Worm (Caenorhabditis elegans) whole organism, L1 larva: Measurements from ENCODE around the gene srlf-21.

ENCODE experiments used
- C16A3.4 ChIP-seq: fragments of 150-350 bp; optimal IDR thresholded peaks from 2 replicates; lab custom pipeline; 2014; ENCODE audit warnings: missing biosample characterization, missing genetic modification characterization
- C34B4.2 ChIP-seq: sonication (generic microtip); optimal IDR thresholded peaks from 2 replicates; lab custom pipeline; 2017; ENCODE audit warnings: mild to moderate bottlenecking, missing genetic modification characterization, missing compliant biosample characterization
- Y116A8C.19 ChIP-seq: sonication (generic microtip); optimal IDR thresholded peaks from 2 replicates; lab custom pipeline; 2016; ENCODE audit warnings: missing compliant biosample characterization, missing genetic modification characterization, borderline replicate concordance
- aha-1 ChIP-seq: fragments of 150-350 bp; optimal IDR thresholded peaks from 2 replicates; lab custom pipeline; 2014; ENCODE audit warnings: missing biosample characterization, missing genetic modification characterization
- alr-1 ChIP-seq: fragments of 200-800 bp; sonication (Bioruptor generic); optimal IDR thresholded peaks from 2 replicates; lab custom pipeline; 2018; ENCODE audit warnings: borderline replicate concordance, mild to moderate bottlenecking, missing genetic modification characterization, missing compliant biosample characterization
- ama-1 ChIP-seq: fragments of 150-350 bp; optimal IDR thresholded peaks from 2 replicates; lab custom pipeline; 2014
- ceh-82 ChIP-seq, 3 experiments: fragments of 150-350 bp in 1 of 3; sonication (generic microtip) in 2 of 3; optimal IDR thresholded peaks; 2 replicates each; lab custom pipeline; 2014 to 2017; ENCODE audit warnings: missing biosample characterization in 3 of 3, missing genetic modification characterization in 3 of 3
- ceh-90 ChIP-seq: sonication (generic microtip); optimal IDR thresholded peaks from 2 replicates; lab custom pipeline; 2016; ENCODE audit warnings: missing genetic modification characterization, missing compliant biosample characterization
- dpl-1 ChIP-seq, 3 experiments: fragments of 150-350 bp in 2 of 3; sonication (generic microtip) in 1 of 3; optimal IDR thresholded peaks; 2 replicates each; lab custom pipeline; 2014 to 2017; ENCODE audit warnings: missing biosample characterization in 3 of 3, missing genetic modification characterization in 3 of 3, missing genetic modification reagents in 3 of 3
- efl-1 ChIP-seq, 4 experiments: fragments of 150-350 bp; optimal IDR thresholded peaks in 3 of 4; peaks in 1 of 4; 1 replicate in 1 of 4; 2 replicates in 3 of 4; lab custom pipeline; 2014; ENCODE audit warnings: missing biosample characterization in 2 of 4, missing genetic modification characterization in 2 of 4, missing genetic modification reagents in 2 of 4
- elt-2 ChIP-seq: sonication (generic microtip); optimal IDR thresholded peaks from 2 replicates; lab custom pipeline; 2016; ENCODE audit warnings: missing genetic modification characterization, mild to moderate bottlenecking, inconsistent platforms, missing compliant biosample characterization, missing genetic modification reagents
- fkh-4 ChIP-seq: sonication (generic microtip); optimal IDR thresholded peaks from 2 replicates; lab custom pipeline; 2016; ENCODE audit warnings: missing compliant biosample characterization, missing genetic modification characterization, borderline replicate concordance
- hlh-17 ChIP-seq: fragments of 200-800 bp; sonication (Bioruptor generic); optimal IDR thresholded peaks from 2 replicates; lab custom pipeline; 2018; ENCODE audit warnings: missing genetic modification characterization, mild to moderate bottlenecking, missing compliant biosample characterization, moderate library complexity, borderline replicate concordance
- hlh-4 ChIP-seq: sonication (generic microtip); optimal IDR thresholded peaks from 2 replicates; lab custom pipeline; 2016; ENCODE audit warnings: mild to moderate bottlenecking, missing genetic modification characterization, missing compliant biosample characterization
- hpl-2 ChIP-seq: fragments of 150-350 bp; optimal IDR thresholded peaks from 2 replicates; lab custom pipeline; 2014; ENCODE audit warnings: missing biosample characterization, missing genetic modification reagents, missing genetic modification characterization
- isw-1 ChIP-seq: fragments of 200-800 bp; sonication (Bioruptor generic); IDR thresholded peaks from 2 replicates; pipeline ENCODE4 v1.3.6; 2022; ENCODE audit warnings: missing genetic modification characterization, missing compliant biosample characterization
- jun-1 ChIP-seq: fragments of 150-350 bp; optimal IDR thresholded peaks from 2 replicates; lab custom pipeline; 2014; ENCODE audit warnings: missing biosample characterization, missing genetic modification reagents, missing genetic modification characterization
- lin-14 ChIP-seq: fragments of 200-800 bp; sonication (Bioruptor generic); optimal IDR thresholded peaks from 2 replicates; lab custom pipeline; 2018; ENCODE audit warnings: mild to moderate bottlenecking, missing genetic modification characterization, moderate library complexity, missing compliant biosample characterization
- lsy-2 ChIP-seq, 2 experiments: fragments of 150-350 bp; optimal IDR thresholded peaks; 2 replicates each; lab custom pipeline; 2014; ENCODE audit warnings: missing biosample characterization in 2 of 2, missing genetic modification characterization in 2 of 2
- mep-1 ChIP-seq: fragments of 150-350 bp; optimal IDR thresholded peaks from 2 replicates; lab custom pipeline; 2014; ENCODE audit warnings: missing biosample characterization, missing genetic modification characterization
- nhr-19 ChIP-seq: fragments of 200-800 bp; sonication (Bioruptor generic); conservative IDR thresholded peaks from 2 replicates; pipeline ENCODE4 v1.3.6; 2022; ENCODE audit warnings: missing genetic modification characterization, missing compliant biosample characterization
- nhr-237 ChIP-seq: fragments of 150-350 bp; optimal IDR thresholded peaks from 2 replicates; lab custom pipeline; 2014; ENCODE audit warnings: missing biosample characterization, missing genetic modification characterization
- nhr-84 ChIP-seq: sonication (generic microtip); optimal IDR thresholded peaks from 2 replicates; lab custom pipeline; 2017; ENCODE audit warnings: missing biosample characterization, missing genetic modification characterization
- pax-3 ChIP-seq: fragments of 200-800 bp; sonication (Bioruptor generic); optimal IDR thresholded peaks from 2 replicates; lab custom pipeline; 2018; ENCODE audit warnings: mild to moderate bottlenecking, missing genetic modification characterization, moderate library complexity, missing compliant biosample characterization
- snpc-4 ChIP-seq: fragments of 150-350 bp; optimal IDR thresholded peaks from 2 replicates; lab custom pipeline; 2014; ENCODE audit warnings: missing biosample characterization, missing genetic modification characterization
- sox-4 ChIP-seq: sonication (generic microtip); optimal IDR thresholded peaks from 2 replicates; lab custom pipeline; 2016; ENCODE audit warnings: missing genetic modification characterization, missing compliant biosample characterization
- sup-37 ChIP-seq: fragments of 200-800 bp; sonication (Bioruptor generic); optimal IDR thresholded peaks from 2 replicates; lab custom pipeline; 2018; ENCODE audit warnings: mild to moderate bottlenecking, missing genetic modification characterization, missing compliant biosample characterization
- tbx-2 ChIP-seq: sonication (generic microtip); optimal IDR thresholded peaks from 2 replicates; lab custom pipeline; 2016; ENCODE audit warnings: missing genetic modification characterization, missing compliant biosample characterization
- tlp-1 ChIP-seq: fragments of 150-350 bp; optimal IDR thresholded peaks from 2 replicates; lab custom pipeline; 2014; ENCODE audit warnings: missing biosample characterization, missing genetic modification characterization
- unc-30 ChIP-seq: sonication (generic microtip); optimal IDR thresholded peaks from 2 replicates; lab custom pipeline; 2017; ENCODE audit warnings: missing biosample characterization, missing genetic modification characterization
- zag-1 ChIP-seq: fragments of 150-350 bp; optimal IDR thresholded peaks from 2 replicates; lab custom pipeline; 2014; ENCODE audit warnings: missing biosample characterization, missing genetic modification characterization
- zip-4 ChIP-seq: fragments of 200-800 bp; sonication (Bioruptor generic); optimal IDR thresholded peaks from 2 replicates; lab custom pipeline; 2018; ENCODE audit warnings: mild to moderate bottlenecking, missing genetic modification characterization, moderate library complexity, missing compliant biosample characterization
- ztf-11 ChIP-seq, 2 experiments: sonication (generic microtip); optimal IDR thresholded peaks; 2 replicates each; lab custom pipeline; 2016 to 2017; ENCODE audit warnings: missing genetic modification characterization in 2 of 2, missing biosample characterization in 1 of 2, missing compliant biosample characterization in 1 of 2

srlf-21 gene

ce11 chrV:871029-871428 lies 19.3 kb downstream of the srlf-21 start, which contains the start of gene T02B11.4:
T02B11.4 (minus strand) TSS chrV:871129.
- TF ChIP-seq lsy-2 (tag; optimal IDR thresholded peaks at IDR 0.05; lab: Kevin White, UChicago) (no peak), hpl-2 (no peak), elt-2 (tag; lab: Kevin White, UChicago) (no peak), C16A3.4 (no peak), dpl-1 (GFP tag; optimal IDR thresholded peaks at IDR 0.05; lab: Kevin White, UChicago) (no peak), unc-30 (tag; lab: Kevin White, UChicago) (no peak), C34B4.2 (tag; lab: Kevin White, UChicago) (no peak), hlh-4 (no peak)

DNA sequence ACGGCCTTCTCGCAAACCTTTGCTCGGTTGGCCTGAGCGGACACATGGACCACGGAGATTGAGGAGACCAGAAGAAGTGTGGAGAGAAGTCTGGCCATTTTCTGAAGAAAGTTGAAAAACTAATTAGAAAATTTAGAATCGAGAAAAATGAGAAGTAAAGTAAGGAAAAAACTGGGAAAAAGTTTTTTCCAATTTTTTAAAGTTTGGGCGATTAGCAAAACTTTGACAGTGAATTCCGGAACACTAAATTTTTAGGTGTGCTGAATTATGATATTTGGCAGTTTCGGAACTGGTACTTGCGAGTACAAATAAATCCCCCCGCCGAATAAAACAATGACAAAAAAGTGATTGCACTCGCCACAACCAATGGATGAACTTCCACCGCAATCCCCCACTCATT lies 23.6 kb downstream of the srlf-21 start, which contains the start of gene T02B11.3:
Gene T02B11.3, minus strand, starts transcription at position 101 of the 400 bp plus-strand sequence.
- TF ChIP-seq Y116A8C.19 (no peak), isw-1 (GFP tag; lab: Robert Waterston, UW) (no peak), sup-37 (no peak), aha-1 (tag; lab: Kevin White, UChicago) (no peak), ceh-90 (no peak), dpl-1 (GFP tag; optimal IDR thresholded peaks at IDR 0.05; lab: Kevin White, UChicago) (no peak), elt-2 (tag; lab: Kevin White, UChicago) (no peak), hlh-17 (GFP tag; lab: Kevin White, UChicago) (no peak), nhr-19 (no peak), pax-3 (tag; lab: Kevin White, UChicago) (no peak), ztf-11 (tag; optimal IDR thresholded peaks at IDR 0.05; lab: Kevin White, UChicago) (no peak), sox-4 (tag; lab: Kevin White, UChicago) (no peak)

DNA sequence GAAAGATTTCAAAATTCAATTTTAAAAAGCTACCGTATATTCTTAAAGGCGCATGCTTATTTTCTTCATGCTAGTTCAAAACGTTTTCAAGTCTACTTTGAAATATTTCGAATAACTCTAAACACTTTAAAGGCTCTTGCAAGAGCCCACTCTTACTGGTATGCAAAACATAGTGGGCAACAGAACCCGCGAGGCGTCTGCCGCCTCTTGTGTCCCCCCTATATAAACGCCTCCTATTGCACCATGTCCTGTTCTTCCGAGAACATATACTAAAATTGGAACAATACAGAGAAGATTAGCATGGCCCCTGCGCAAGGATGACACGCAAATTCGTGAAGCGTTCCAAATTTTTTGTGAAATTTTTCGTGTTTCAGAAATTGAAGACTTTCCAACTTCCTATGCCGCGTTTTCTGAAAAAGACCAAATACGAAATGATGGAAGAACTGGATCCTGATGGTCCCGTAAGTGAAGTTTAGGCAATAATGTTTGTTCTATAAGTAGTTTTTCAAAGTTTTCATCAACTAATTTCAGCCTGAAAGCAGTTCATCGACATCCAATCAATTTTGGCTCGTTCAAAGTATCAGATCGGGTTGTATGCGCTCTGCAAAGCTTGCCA lies 31.4 kb downstream of the srlf-21 start:
- peak; percentile 91 for TF ChIP-seq snpc-4 (tag; lab: Kevin White, UChicago)
- TF ChIP-seq isw-1 (GFP tag; lab: Robert Waterston, UW): no peak

DNA sequence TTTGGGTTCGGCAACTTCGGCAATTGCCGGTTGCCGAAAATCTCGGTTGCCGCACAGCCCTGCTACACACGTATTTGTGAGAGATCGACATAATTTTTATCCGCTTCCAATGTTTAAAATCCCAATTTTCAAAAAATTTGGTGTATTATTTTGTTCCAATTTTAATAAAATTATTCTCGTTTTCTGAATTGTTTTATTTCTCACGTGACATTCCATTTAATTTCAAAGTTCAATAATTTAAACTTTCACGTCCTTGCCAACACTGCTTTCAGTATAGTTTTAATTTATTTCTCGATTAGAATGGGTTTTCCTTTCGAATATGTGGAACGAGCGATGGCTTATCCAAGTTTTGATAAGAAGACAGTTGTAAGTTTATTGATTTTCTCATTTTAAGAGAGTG lies 33.8 kb downstream of the srlf-21 start, which contains the start of gene K09C6.2:
Gene K09C6.2, plus strand, starts transcription at position 301 of the 400 bp plus-strand sequence.
- TF ChIP-seq unc-30 (tag; lab: Kevin White, UChicago) (no peak), sup-37 (no peak), hpl-2 (no peak), zag-1 (tag; lab: Kevin White, UChicago) (no peak), mep-1 (tag; lab: Kevin White, UChicago) (no peak), ceh-82 (tag; optimal IDR thresholded peaks at IDR 0.05; lab: Kevin White, UChicago) (no peak), ama-1 (lab: Kevin White, UChicago) (no peak), fkh-4 (tag; lab: Kevin White, UChicago) (no peak), nhr-84 (tag; lab: Kevin White, UChicago) (no peak), nhr-237 (tag; lab: Kevin White, UChicago) (no peak)

ce11 chrV:854966-855365 lies 35.4 kb downstream of the srlf-21 start, which contains the start of gene K09C6.9:
K09C6.9 (minus strand) TSS chrV:855066.
- TF ChIP-seq aha-1 (tag; lab: Kevin White, UChicago) (no peak), jun-1 (no peak), dpl-1 (GFP tag; optimal IDR thresholded peaks at IDR 0.05; lab: Kevin White, UChicago) (no peak), efl-1 (optimal IDR thresholded peaks at IDR 0.05; lab: Kevin White, UChicago) (no peak), efl-1 (GFP tag; optimal IDR thresholded peaks at IDR 0.05 in 1 of 2; lab: Kevin White, UChicago) (no peak), ztf-11 (tag; optimal IDR thresholded peaks at IDR 0.05; lab: Kevin White, UChicago) (no peak), alr-1 (tag; lab: Kevin White, UChicago) (no peak), lin-14 (GFP tag; lab: Kevin White, UChicago) (no peak)
- TF ChIP-seq, all 84 proteins: peak for 0

DNA sequence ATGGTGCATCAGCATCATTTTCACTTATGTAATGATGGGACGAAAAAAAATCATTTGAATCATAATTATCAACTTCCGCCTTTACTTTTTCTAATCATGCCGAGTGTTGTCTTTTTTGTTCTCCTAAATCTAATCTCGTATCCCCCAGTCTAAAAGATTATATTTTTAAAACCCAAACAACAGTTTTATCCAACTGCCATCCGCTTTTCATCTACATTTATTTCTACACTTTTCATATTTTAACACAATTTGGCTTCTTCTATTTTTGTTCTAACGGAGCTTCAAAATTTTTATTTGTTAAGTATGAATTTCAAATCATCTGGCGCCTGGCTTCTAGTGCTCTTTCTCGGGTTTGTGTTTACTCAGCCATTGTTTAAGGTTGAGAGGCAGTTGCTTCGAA lies 38.1 kb downstream of the srlf-21 start, which contains the start of gene K09C6.3:
Gene K09C6.3, plus strand, starts transcription at position 301 of the 400 bp plus-strand sequence.
- TF ChIP-seq tbx-2: no peak
- TF ChIP-seq zip-4 (GFP tag; lab: Kevin White, UChicago): no peak
- no peak for TF ChIP-seq C16A3.4
- no peak for TF ChIP-seq tlp-1 (tag; lab: Kevin White, UChicago)
- TF ChIP-seq fkh-4 (tag; lab: Kevin White, UChicago): no peak
- no peak for TF ChIP-seq pax-3 (tag; lab: Kevin White, UChicago)
